Worm (Caenorhabditis elegans): ENCODE measurements around the gene C44B12.9.

Gene C44B12.9

ce11 chrIV:1070383-1070782 is 34.0 kb downstream of the C44B12.9 start (continued):
- TF ChIP-seq mab-5 (tag; optimal IDR thresholded peaks at IDR 0.05) (peak; percentile 81), nhr-25 (tag; optimal IDR thresholded peaks at IDR 0.05) (no peak), lin-11 (tag; optimal IDR thresholded peaks at IDR 0.05) (peak; percentile 85), nhr-6 (tag; optimal IDR thresholded peaks at IDR 0.05) (no peak), aly-2 (tag; optimal IDR thresholded peaks at IDR 0.05) (no peak), peb-1 (tag; optimal IDR thresholded peaks at IDR 0.05) (no peak), blmp-1 (tag; optimal IDR thresholded peaks at IDR 0.05; ENCODE audit: insufficient read depth) (no peak), alr-1 (tag; optimal IDR thresholded peaks at IDR 0.05) (no peak), ceh-16 (tag; optimal IDR thresholded peaks at IDR 0.05) (no peak), mdl-1 (tag; optimal IDR thresholded peaks at IDR 0.05) (peak; percentile 87), nhr-21 (tag; optimal IDR thresholded peaks at IDR 0.05) (peak; percentile 67), crh-2 (tag; optimal IDR thresholded peaks at IDR 0.05) (peak; percentile 52), unc-62 (GFP tag; optimal IDR thresholded peaks at IDR 0.05) (peak; percentile 22), skn-1 (tag; optimal IDR thresholded peaks at IDR 0.05) (no peak), F13H6.1 (tag; optimal IDR thresholded peaks at IDR 0.05) (peak; percentile 100), nhr-237 (tag; optimal IDR thresholded peaks at IDR 0.05) (no peak), sma-3 (GFP tag; optimal IDR thresholded peaks at IDR 0.05) (no peak), ztf-1 (GFP tag; conservative IDR thresholded peaks at IDR 0.05) (no peak), nhr-12 (tag; optimal IDR thresholded peaks at IDR 0.05) (no peak), lin-13 (GFP tag; optimal IDR thresholded peaks at IDR 0.05) (peak; percentile 63)

ce11 chrIV:1068730-1069244 is 35.6 kb downstream of the C44B12.9 start:
- TF ChIP-seq gmeb-1 (tag; optimal IDR thresholded peaks at IDR 0.05), result no peak
- TF ChIP-seq dmd-4 (tag; optimal IDR thresholded peaks at IDR 0.05), result no peak
- no peak for TF ChIP-seq ztf-1 (GFP tag; conservative IDR thresholded peaks at IDR 0.05)
- TF ChIP-seq ceh-82 (tag; optimal IDR thresholded peaks at IDR 0.05), result no peak
- no peak for TF ChIP-seq unc-55 (GFP tag; optimal IDR thresholded peaks at IDR 0.05)
- no peak for TF ChIP-seq nhr-25 (tag; optimal IDR thresholded peaks at IDR 0.05)

- TF ChIP-seq aly-2 (tag; optimal IDR thresholded peaks at IDR 0.05) (no peak), nhr-21 (tag; optimal IDR thresholded peaks at IDR 0.05) (no peak), lsy-2 (tag; optimal IDR thresholded peaks at IDR 0.05) (peak in 1 of 2 experiments; percentile 19), F13H6.1 (tag; optimal IDR thresholded peaks at IDR 0.05) (peak; percentile 75), mdl-1 (tag; optimal IDR thresholded peaks at IDR 0.05) (peak; percentile 38 to 74), zag-1 (tag; optimal IDR thresholded peaks at IDR 0.05) (peak; percentile 8), fos-1 (tag; optimal IDR thresholded peaks at IDR 0.05) (peak; percentile 41)
These were observed 37.0 kb downstream of the C44B12.9 start, which contains the start of gene znf-782 for ce11 chrIV:1067430-1067829. Gene znf-782, minus strand, starts transcription at chrIV:1067525.

ce11 chrIV:1065569-1065968 is 38.8 kb downstream of the C44B12.9 start:
- TF ChIP-seq nhr-77 (tag; optimal IDR thresholded peaks at IDR 0.05), result no peak
- no peak for TF ChIP-seq Y55F3AM.14 (GFP tag; optimal IDR thresholded peaks at IDR 0.05)
- TF ChIP-seq nhr-12 (tag; optimal IDR thresholded peaks at IDR 0.05), result no peak
- TF ChIP-seq unc-39 (tag; optimal IDR thresholded peaks at IDR 0.05), result no peak
- TF ChIP-seq nhr-23 (tag; optimal IDR thresholded peaks at IDR 0.05), result no peak
- TF ChIP-seq nhr-25 (tag; optimal IDR thresholded peaks at IDR 0.05), result no peak
- no peak for TF ChIP-seq egl-27 (tag; optimal IDR thresholded peaks at IDR 0.05)
- no peak for TF ChIP-seq R02D3.7 (tag; optimal IDR thresholded peaks at IDR 0.05)
- TF ChIP-seq ceh-16 (tag; optimal IDR thresholded peaks at IDR 0.05), result no peak
- TF ChIP-seq nhr-237 (tag; optimal IDR thresholded peaks at IDR 0.05), result no peak

ce11 chrIV:1064289-1064848 is 40.0 kb downstream of the C44B12.9 start:
- TF ChIP-seq sma-9 (GFP tag; optimal IDR thresholded peaks at IDR 0.05), result no peak
- TF ChIP-seq sma-9 (tag; optimal IDR thresholded peaks at IDR 0.05), result no peak
- TF ChIP-seq alr-1 (tag; optimal IDR thresholded peaks at IDR 0.05), result no peak
- no peak for TF ChIP-seq R02D3.7 (tag; optimal IDR thresholded peaks at IDR 0.05)
- TF ChIP-seq lin-11 (tag; optimal IDR thresholded peaks at IDR 0.05), result peak; percentile 1
